Worm (Caenorhabditis elegans) whole organism, L4/young adult: Measurements from ENCODE around the gene F07F6.2.

ENCODE experiments used
- W03F9.2 ChIP-seq: fragments of 150-350 bp; optimal IDR thresholded peaks from 2 replicates; lab custom pipeline; 2014; ENCODE audit warnings: missing biosample characterization, missing genetic modification characterization
- dao-5 ChIP-seq: sonication (generic microtip); optimal IDR thresholded peaks from 2 replicates; lab custom pipeline; 2016; ENCODE audit warnings: missing genotype, missing genetic modification characterization, moderate library complexity, missing compliant biosample characterization
- him-1 ChIP-seq: sonication (generic microtip); optimal IDR thresholded peaks from 2 replicates; lab custom pipeline; 2016; ENCODE audit warnings: missing genotype, missing genetic modification reagents, missing genetic modification characterization, missing compliant biosample characterization

The F07F6.2 gene

ce11 chrII:5416204-5416764, 13.7 kb upstream of the F07F6.2 start, which contains the start of gene EEED8.2:
Gene EEED8.2, plus strand, starts transcription at chrII:5416714.
- TF ChIP-seq him-1 (tag; lab: Kevin White, UChicago): no peak
- TF ChIP-seq W03F9.2: no peak
- TF ChIP-seq dao-5 (tag; lab: Kevin White, UChicago): no peak

DNA sequence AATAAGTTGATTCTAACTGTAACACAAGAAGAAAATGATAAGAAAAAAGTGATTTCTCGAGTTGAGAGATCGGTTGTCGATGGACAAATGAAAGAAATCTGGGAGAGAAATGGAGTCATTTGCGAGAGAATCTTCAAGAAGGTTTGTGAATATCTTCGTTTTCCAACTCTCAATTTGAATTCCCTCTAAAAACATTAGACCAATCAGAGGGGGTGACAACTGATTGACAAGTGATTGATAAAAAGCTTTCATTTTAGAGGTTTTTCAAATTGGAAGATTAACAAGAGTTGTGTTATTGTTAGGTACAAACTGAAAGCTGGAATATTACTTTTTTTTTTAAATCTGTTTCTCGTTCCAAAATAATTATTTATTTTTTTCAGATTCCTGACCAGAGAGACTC, 12.1 kb upstream of the F07F6.2 start:
- no peak for TF ChIP-seq him-1 (tag; lab: Kevin White, UChicago)
- TF ChIP-seq W03F9.2: no peak

DNA sequence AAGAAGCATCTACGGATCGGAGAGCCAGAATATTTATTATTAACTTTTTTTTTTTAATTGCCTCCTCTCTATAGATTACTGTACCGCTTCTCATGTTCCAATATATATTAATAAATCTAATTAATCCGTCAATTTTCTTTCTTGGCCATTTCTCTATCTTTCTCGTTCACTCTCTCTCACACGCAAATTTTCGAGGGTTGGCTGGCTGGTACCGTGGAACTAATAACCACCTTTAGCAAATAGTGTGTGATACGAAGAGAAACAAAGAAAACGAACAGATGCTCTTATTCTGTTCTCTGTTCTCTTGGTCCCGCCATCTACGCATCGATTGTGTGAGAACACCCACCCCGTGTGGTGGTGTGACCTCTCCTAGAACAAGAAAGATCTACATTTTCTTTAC, 11.7 kb upstream of the F07F6.2 start:
- no peak for TF ChIP-seq dao-5 (tag; lab: Kevin White, UChicago)
- TF ChIP-seq W03F9.2: no peak
- TF ChIP-seq him-1 (tag; lab: Kevin White, UChicago): no peak

- TF ChIP-seq W03F9.2 (no peak), him-1 (tag; lab: Kevin White, UChicago) (no peak), dao-5 (tag; lab: Kevin White, UChicago) (no peak)
Observed at ce11 chrII:5418929-5419328, 11.1 kb upstream of the F07F6.2 start, which contains the start of gene EEED8.15. Gene EEED8.15, plus strand, starts transcription at chrII:5419229.

DNA sequence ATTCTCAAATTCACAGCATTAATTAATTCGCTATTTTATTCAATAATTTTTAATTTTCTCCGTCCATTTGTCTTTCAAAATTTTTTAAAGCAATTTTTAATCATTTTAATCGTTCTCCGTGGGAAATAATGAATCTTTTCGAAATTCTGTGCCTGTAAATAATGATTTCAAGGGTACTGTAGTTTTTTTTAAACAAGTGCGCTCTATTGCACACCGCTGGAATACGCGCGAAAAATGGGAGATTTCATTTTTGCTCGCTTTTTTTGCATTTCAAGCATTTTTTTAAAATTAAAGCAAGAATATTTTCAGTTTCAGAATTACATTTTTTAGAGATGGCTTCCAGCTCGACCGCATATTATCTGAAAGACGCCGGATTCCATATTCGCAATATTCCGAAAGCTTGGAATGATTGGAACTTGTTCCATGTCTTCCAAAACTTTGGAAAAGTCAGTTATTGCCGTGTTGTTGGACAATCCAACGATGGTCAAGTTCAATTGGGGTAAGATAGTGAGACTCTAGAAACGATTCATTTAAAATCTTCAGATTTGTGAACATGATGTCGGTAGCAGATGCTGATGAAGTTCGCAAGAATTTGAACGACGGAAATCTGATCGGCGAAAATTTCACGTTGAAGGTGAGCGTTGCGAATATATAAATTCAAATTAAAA, 8.9 kb upstream of the F07F6.2 start, which contains the start of gene tofu-6:
Gene tofu-6 (plus strand): TSS at position 302 of the 668 bp plus-strand sequence.
- TF ChIP-seq him-1 (tag; lab: Kevin White, UChicago) (no peak), W03F9.2 (no peak), dao-5 (tag; lab: Kevin White, UChicago) (no peak)

DNA sequence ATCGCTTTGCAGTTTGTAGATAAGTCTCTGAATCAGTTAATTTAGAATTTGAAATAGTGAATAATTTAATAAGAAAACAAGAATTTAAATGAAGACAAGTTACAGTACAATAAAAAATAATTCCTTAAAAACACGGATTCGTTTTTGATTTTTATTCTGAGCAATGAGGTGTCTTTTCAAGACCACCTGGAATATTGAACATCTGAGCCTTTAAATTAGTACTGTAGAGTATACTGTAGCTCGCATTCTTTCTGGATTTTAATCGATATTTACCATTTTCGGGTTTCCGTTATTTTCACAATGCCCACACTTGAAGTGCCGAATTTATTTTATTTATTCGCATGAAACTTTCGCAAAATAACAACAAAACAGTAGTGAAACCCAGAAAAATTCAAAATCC, 6.2 kb upstream of the F07F6.2 start, which contains the start of gene F07F6.7:
Gene F07F6.7 (minus strand): TSS at position 27 of the 400 bp plus-strand sequence.
- no peak for TF ChIP-seq dao-5 (tag; lab: Kevin White, UChicago)
- TF ChIP-seq W03F9.2: no peak
- TF ChIP-seq him-1 (tag; lab: Kevin White, UChicago): no peak

DNA sequence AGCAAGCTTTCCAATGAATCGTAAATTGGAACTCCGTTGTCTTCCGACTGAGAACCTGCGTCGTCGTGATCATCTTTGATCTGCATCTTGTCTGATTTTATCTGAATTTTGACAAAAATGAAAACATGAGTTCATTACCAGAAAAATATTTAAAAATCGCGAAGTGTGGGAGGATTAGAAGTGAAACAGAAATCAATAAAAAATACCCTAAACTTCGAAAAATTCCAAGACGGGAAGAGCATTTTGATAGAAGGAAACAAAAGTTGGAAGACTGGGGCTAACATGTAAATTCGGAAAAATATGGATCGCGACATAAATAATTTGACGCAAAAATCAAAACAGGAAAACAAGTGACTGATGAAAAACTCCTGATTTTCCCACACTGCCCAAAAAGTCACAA, 4.4 kb upstream of the F07F6.2 start, which contains the start of gene F07F6.8:
Gene F07F6.8 (minus strand): TSS at position 101 of the 400 bp plus-strand sequence.
- TF ChIP-seq him-1 (tag; lab: Kevin White, UChicago): no peak
- TF ChIP-seq W03F9.2: no peak
- no peak for TF ChIP-seq dao-5 (tag; lab: Kevin White, UChicago)

- no peak for TF ChIP-seq W03F9.2
- TF ChIP-seq him-1 (tag; lab: Kevin White, UChicago): no peak
- TF ChIP-seq dao-5 (tag; lab: Kevin White, UChicago): no peak
Observed at ce11 chrII:5426054-5426453, 4.0 kb upstream of the F07F6.2 start.

DNA sequence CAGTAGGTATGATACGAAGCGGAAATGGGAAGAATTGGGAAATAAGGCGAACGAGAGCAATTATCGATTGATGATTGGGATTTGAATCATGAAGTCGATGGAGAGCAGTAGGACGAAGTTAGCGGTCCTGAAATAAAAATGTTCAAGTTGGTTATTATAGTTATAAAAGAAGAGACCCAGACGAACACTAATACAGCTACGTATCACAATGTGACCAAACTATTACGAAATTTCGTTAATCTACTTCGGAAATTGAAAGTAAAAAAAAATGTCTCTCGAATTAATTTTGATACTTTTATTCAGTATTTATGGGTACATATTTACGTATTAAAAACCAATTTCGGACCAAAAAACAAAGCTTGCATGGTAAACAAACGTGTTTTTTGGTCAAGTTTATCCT, 3.5 kb upstream of the F07F6.2 start:
- TF ChIP-seq him-1 (tag; lab: Kevin White, UChicago) (no peak), dao-5 (tag; lab: Kevin White, UChicago) (no peak), W03F9.2 (no peak)

- TF ChIP-seq dao-5 (tag; lab: Kevin White, UChicago) (no peak), W03F9.2 (no peak), him-1 (tag; lab: Kevin White, UChicago) (no peak)
Observed at ce11 chrII:5433069-5433468, 3.1 kb downstream of the F07F6.2 start, which contains the start of gene srx-114. Gene srx-114, minus strand, starts transcription at chrII:5433169.

- no peak for TF ChIP-seq him-1 (tag; lab: Kevin White, UChicago)
- no peak for TF ChIP-seq W03F9.2
- TF ChIP-seq dao-5 (tag; lab: Kevin White, UChicago): no peak
Observed at ce11 chrII:5436833-5437232, 6.8 kb downstream of the F07F6.2 start, which contains the start of gene dct-5. Gene dct-5, minus strand, starts transcription at chrII:5436933.

DNA sequence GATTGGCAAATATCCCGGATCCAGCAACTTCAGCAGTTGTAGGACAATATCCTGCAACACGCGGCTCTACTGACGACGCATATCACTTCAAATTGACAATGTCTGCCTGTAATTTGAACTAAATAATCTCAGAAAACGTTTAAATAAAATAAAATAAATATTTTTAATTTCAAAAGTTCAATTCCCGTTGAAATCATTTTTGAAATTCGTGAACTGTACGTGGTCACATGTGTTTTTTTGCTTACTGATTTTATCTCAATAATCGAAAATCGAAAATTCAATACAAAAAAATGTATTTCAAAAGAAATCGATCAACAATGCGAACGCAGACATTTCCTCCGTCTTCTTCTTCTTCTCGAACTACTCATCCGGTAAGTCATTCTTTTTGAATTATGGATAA, 7.6 kb downstream of the F07F6.2 start, which contains the start of gene F07F6.1:
Gene F07F6.1 (plus strand): TSS at position 301 of the 400 bp plus-strand sequence.
- TF ChIP-seq him-1 (tag; lab: Kevin White, UChicago) (no peak), dao-5 (tag; lab: Kevin White, UChicago) (no peak), W03F9.2 (no peak)

DNA sequence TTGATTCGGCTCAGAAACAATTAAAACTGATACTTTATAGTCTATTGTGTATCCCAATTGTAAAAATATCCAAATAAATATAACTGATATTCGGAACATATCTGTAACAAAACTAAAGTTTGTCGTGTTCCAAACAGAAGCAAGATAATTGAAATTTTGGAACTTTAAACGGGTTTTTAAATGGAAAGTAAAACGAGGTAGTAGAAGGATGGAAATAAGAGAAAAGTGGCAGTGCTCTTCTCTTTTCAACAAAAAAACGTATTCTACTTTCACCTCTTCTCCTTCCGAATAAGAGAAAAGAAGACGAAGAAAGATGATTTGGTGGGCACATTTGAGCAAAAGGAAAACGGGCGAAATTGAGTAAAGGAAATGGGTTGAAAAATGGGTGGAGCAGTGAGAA, 16.5 kb downstream of the F07F6.2 start, which contains the start of gene nmr-1:
Gene nmr-1 (minus strand): TSS at position 101 of the 400 bp plus-strand sequence.
- TF ChIP-seq him-1 (tag; lab: Kevin White, UChicago) (no peak), W03F9.2 (no peak)

DNA sequence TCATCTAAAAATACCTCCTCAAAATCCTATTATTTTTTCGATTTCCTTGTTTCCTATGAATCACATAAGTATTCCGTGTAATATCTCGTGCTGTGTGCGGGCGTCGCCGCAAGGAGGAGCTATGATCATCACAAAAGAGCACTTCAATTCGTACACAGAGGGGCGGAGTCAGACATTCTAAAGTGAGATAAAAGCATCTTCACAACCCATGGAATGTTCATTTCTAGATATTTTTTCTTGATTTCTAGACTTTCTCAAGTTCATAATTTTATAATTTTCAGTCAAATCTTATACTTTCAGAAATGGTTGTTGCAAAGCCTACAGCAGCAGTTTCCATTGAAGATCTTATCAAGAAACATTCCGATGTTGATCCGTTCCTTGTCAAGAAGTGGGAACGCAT, 17.4 kb downstream of the F07F6.2 start, which contains the start of gene cex-1:
Gene cex-1 (plus strand): TSS at position 301 of the 400 bp plus-strand sequence.
- TF ChIP-seq dao-5 (tag; lab: Kevin White, UChicago): no peak
- TF ChIP-seq W03F9.2: no peak
- no peak for TF ChIP-seq him-1 (tag; lab: Kevin White, UChicago)
